Worm (Caenorhabditis elegans): Measurements from ENCODE around the gene Y38E10A.17.

ce11 chrII:12669342-12669741 is 34.7 kb upstream of the Y38E10A.17 start:
- no peak for TF ChIP-seq nhr-237 (tag; optimal IDR thresholded peaks at IDR 0.05)
- TF ChIP-seq ama-1 (optimal IDR thresholded peaks at IDR 0.05): no peak
- TF ChIP-seq nhr-25 (tag; optimal IDR thresholded peaks at IDR 0.05): no peak
- TF ChIP-seq tbx-2 (tag; optimal IDR thresholded peaks at IDR 0.05): no peak
- TF ChIP-seq elt-1 (tag; optimal IDR thresholded peaks at IDR 0.05): no peak
- TF ChIP-seq pha-4 (tag; optimal IDR thresholded peaks at IDR 0.05): no peak
- no peak for TF ChIP-seq lin-15B (tag; optimal IDR thresholded peaks at IDR 0.05)
- TF ChIP-seq R02D3.7 (tag; optimal IDR thresholded peaks at IDR 0.05): no peak
- no peak for TF ChIP-seq elt-3 (tag; optimal IDR thresholded peaks at IDR 0.05)

Measured in whole organism, L3 larva.